Fruit fly (Drosophila melanogaster): ENCODE measurements around the gene CG10477.

DNA sequence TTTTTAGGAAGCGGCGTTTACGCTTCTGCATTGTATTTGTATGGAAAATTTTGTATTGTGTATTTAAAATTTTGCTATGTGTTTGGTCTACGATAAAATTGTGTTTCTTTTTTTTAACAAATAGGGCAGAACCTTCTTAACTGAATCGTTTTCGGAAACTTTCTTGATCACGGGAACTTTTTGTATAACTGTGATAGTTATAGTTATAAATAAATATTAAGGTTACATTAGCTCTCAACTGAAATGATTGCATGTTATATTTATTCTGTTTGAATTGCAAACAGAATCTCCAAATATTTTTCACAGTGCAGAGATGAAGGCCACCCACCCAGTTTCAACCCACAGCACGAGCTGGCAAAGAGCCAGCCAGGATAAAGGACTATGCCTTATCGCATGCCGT is 23.5 kb downstream of the CG10477 start, which contains the start of gene alphaKap4:
- TF ChIP-seq cic (GFP tag; optimal IDR thresholded peaks at IDR 0.05): no peak
- no peak for TF ChIP-seq CG5204 (GFP tag; optimal IDR thresholded peaks at IDR 0.05)
- no peak for TF ChIP-seq pad (GFP tag; optimal IDR thresholded peaks at IDR 0.05)
- no peak for TF ChIP-seq CG11617 (GFP tag; optimal IDR thresholded peaks at IDR 0.05)
- TF ChIP-seq CG33017 (tag; optimal IDR thresholded peaks at IDR 0.05): no peak
